Fruit fly (Drosophila melanogaster) whole organism, embryonic: Measurements from ENCODE around the gene CG33631.

Experiments used
- CG10654 ChIP-seq: fragments of 200-800 bp; sonication (Bioruptor generic); optimal IDR thresholded peaks from 2 replicates; lab custom pipeline; 2016; ENCODE audit warnings: missing biosample characterization, missing genetic modification characterization
- CG11085 ChIP-seq: fragments of 200-800 bp; sonication (Bioruptor generic); IDR thresholded peaks from 2 replicates; pipeline ENCODE4 v1.3.6; 2022; ENCODE audit warnings: missing biosample characterization, missing genetic modification characterization
- CG11695 ChIP-seq: fragments of 200-800 bp; sonication (Bioruptor generic); IDR thresholded peaks from 3 replicates; pipeline ENCODE4 v1.3.6; 2022; ENCODE audit warnings: missing biosample characterization, missing genetic modification characterization
- CG13296 ChIP-seq: fragments of 200-800 bp; sonication (Bioruptor generic); optimal IDR thresholded peaks from 3 replicates; lab custom pipeline; 2018; ENCODE audit warnings: missing biosample characterization, mild to moderate bottlenecking, missing genetic modification characterization
- CG14710 ChIP-seq: fragments of 200-800 bp; sonication (Bioruptor generic); optimal IDR thresholded peaks from 3 replicates; lab custom pipeline; 2019; ENCODE audit warnings: missing biosample characterization, mild to moderate bottlenecking, missing genetic modification characterization, moderate library complexity
- CG1602 ChIP-seq: fragments of 200-800 bp; sonication (Bioruptor generic); optimal IDR thresholded peaks from 3 replicates; lab custom pipeline; 2016; ENCODE audit warnings: missing biosample characterization, missing genetic modification characterization
- CG17361 ChIP-seq: fragments of 200-800 bp; sonication (Bioruptor generic); IDR thresholded peaks from 3 replicates; pipeline ENCODE4 v1.3.6; 2022; ENCODE audit warnings: missing biosample characterization, missing genetic modification characterization
- CG17568 ChIP-seq: fragments of 200-800 bp; sonication (Bioruptor generic); optimal IDR thresholded peaks from 2 replicates; lab custom pipeline; 2018; ENCODE audit warnings: missing biosample characterization, mild to moderate bottlenecking, missing genetic modification characterization, moderate library complexity
- CG1792 ChIP-seq: fragments of 200-800 bp; sonication (Bioruptor generic); optimal IDR thresholded peaks from 2 replicates; lab custom pipeline; 2016; ENCODE audit warnings: missing biosample characterization, missing genetic modification characterization
- CG1832 ChIP-seq: fragments of 200-800 bp; sonication (Bioruptor generic); optimal IDR thresholded peaks from 2 replicates; lab custom pipeline; 2017; ENCODE audit warnings: missing biosample characterization, mild to moderate bottlenecking, missing genetic modification characterization, inconsistent platforms
- CG18619 ChIP-seq: fragments of 200-800 bp; sonication (Bioruptor generic); optimal IDR thresholded peaks from 3 replicates; lab custom pipeline; 2017; ENCODE audit warnings: missing biosample characterization, mild to moderate bottlenecking, missing genetic modification characterization
- CG30020 ChIP-seq: fragments of 200-800 bp; optimal IDR thresholded peaks from 2 replicates; lab custom pipeline; 2019; ENCODE audit warnings: missing biosample characterization, mild to moderate bottlenecking, missing genetic modification characterization, moderate library complexity
- CG3838 ChIP-seq: fragments of 200-800 bp; sonication (Bioruptor generic); optimal IDR thresholded peaks from 3 replicates; lab custom pipeline; 2016; ENCODE audit warnings: missing biosample characterization, missing genetic modification characterization
- CG3995 ChIP-seq: fragments of 200-800 bp; sonication (Bioruptor generic); optimal IDR thresholded peaks from 3 replicates; lab custom pipeline; 2016; ENCODE audit warnings: missing biosample characterization, missing genetic modification characterization
- CG4424 ChIP-seq: fragments of 200-800 bp; sonication (Bioruptor generic); optimal IDR thresholded peaks from 3 replicates; lab custom pipeline; 2016; ENCODE audit warnings: missing biosample characterization, missing genetic modification characterization
- CG4820 ChIP-seq: fragments of 200-800 bp; sonication (Bioruptor generic); optimal IDR thresholded peaks from 3 replicates; lab custom pipeline; 2016; ENCODE audit warnings: missing biosample characterization, missing genetic modification characterization
- CG4854 ChIP-seq: fragments of 200-800 bp; sonication (Bioruptor generic); optimal IDR thresholded peaks from 2 replicates; lab custom pipeline; 2016; ENCODE audit warnings: missing biosample characterization, missing genetic modification characterization, inconsistent platforms
- CG5180 ChIP-seq: fragments of 200-800 bp; sonication (Bioruptor generic); optimal IDR thresholded peaks from 3 replicates; lab custom pipeline; 2017; ENCODE audit warnings: missing biosample characterization, missing genetic modification characterization, mild to moderate bottlenecking, moderate library complexity, missing genetic modification reagents
- CG5953 ChIP-seq: fragments of 200-800 bp; sonication (Bioruptor generic); IDR thresholded peaks from 2 replicates; pipeline ENCODE4 v1.3.6; 2022; ENCODE audit warnings: missing biosample characterization, missing genetic modification characterization
- CG7745 ChIP-seq: fragments of 200-800 bp; sonication (Bioruptor generic); optimal IDR thresholded peaks from 2 replicates; lab custom pipeline; 2018; ENCODE audit warnings: missing biosample characterization, mild to moderate bottlenecking, missing genetic modification characterization, moderate library complexity
- CG7786 ChIP-seq: fragments of 200-800 bp; sonication (Bioruptor generic); optimal IDR thresholded peaks from 2 replicates; lab custom pipeline; 2016; ENCODE audit warnings: missing biosample characterization, missing genetic modification characterization
- CG7963 ChIP-seq: fragments of 200-800 bp; sonication (Bioruptor generic); IDR thresholded peaks from 3 replicates; pipeline ENCODE4 v1.3.6; 2022; ENCODE audit warnings: missing biosample characterization, missing genetic modification characterization; ENCODE audit not compliant: partially characterized antibody
- CG7987 ChIP-seq: fragments of 200-800 bp; sonication (Bioruptor generic); optimal IDR thresholded peaks from 2 replicates; lab custom pipeline; 2018; ENCODE audit warnings: missing biosample characterization, mild to moderate bottlenecking, missing genetic modification characterization, moderate library complexity
- CG8478 ChIP-seq: fragments of >200 bp; optimal IDR thresholded peaks from 2 replicates; lab custom pipeline; 2018
- CG9817 ChIP-seq: fragments of 200-800 bp; sonication (Bioruptor generic); optimal IDR thresholded peaks from 2 replicates; lab custom pipeline; 2018; ENCODE audit warnings: missing biosample characterization, mild to moderate bottlenecking, missing genetic modification characterization, moderate library complexity
- Fer3 ChIP-seq: fragments of 200-800 bp; sonication (Bioruptor generic); optimal IDR thresholded peaks from 2 replicates; lab custom pipeline; 2018; ENCODE audit warnings: missing biosample characterization, mild to moderate bottlenecking, missing genetic modification characterization, moderate library complexity
- NC2β ChIP-seq: fragments of 200-800 bp; sonication (Bioruptor generic); optimal IDR thresholded peaks from 2 replicates; lab custom pipeline; 2016; ENCODE audit warnings: missing biosample characterization, missing genetic modification characterization
- Scr ChIP-seq: fragments of 200-800 bp; sonication (Bioruptor generic); IDR thresholded peaks from 2 replicates; pipeline ENCODE4 v1.3.6; 2022; ENCODE audit warnings: missing biosample characterization, missing genetic modification characterization; ENCODE audit not compliant: partially characterized antibody
- Side ChIP-seq: fragments of 200-800 bp; sonication (Bioruptor generic); optimal IDR thresholded peaks from 2 replicates; lab custom pipeline; 2016; ENCODE audit warnings: missing biosample characterization, missing genetic modification characterization
- Sin3A ChIP-seq: fragments of >200 bp; optimal IDR thresholded peaks from 2 replicates; lab custom pipeline; 2018
- TFAM ChIP-seq: fragments of 200-800 bp; sonication (Bioruptor generic); optimal IDR thresholded peaks from 2 replicates; lab custom pipeline; 2017; ENCODE audit warnings: missing biosample characterization, missing genetic modification characterization, inconsistent platforms
- Usf ChIP-seq: fragments of 200-800 bp; sonication (Bioruptor generic); optimal IDR thresholded peaks from 2 replicates; lab custom pipeline; 2017; ENCODE audit warnings: missing genotype, missing biosample characterization, missing genetic modification characterization
- amos ChIP-seq: fragments of 200-800 bp; sonication (Bioruptor generic); IDR thresholded peaks from 2 replicates; pipeline ENCODE4 v1.3.6; 2022; ENCODE audit warnings: missing biosample characterization, missing genetic modification characterization; ENCODE audit not compliant: partially characterized antibody
- btn ChIP-seq: fragments of 200-800 bp; sonication (Bioruptor generic); optimal IDR thresholded peaks from 2 replicates; lab custom pipeline; 2016; ENCODE audit warnings: missing biosample characterization, missing genetic modification characterization
- chif ChIP-seq, 2 experiments: fragments of 200-800 bp; sonication (Bioruptor generic); optimal IDR thresholded peaks; 3 replicates each; lab custom pipeline; 2016; ENCODE audit warnings: missing biosample characterization in 2 of 2, missing genetic modification characterization in 2 of 2
- ci ChIP-seq: fragments of 200-800 bp; sonication (Bioruptor generic); IDR thresholded peaks from 3 replicates; pipeline ENCODE4 v1.3.6; 2022; ENCODE audit warnings: missing biosample characterization, missing genetic modification characterization
- croc ChIP-seq: fragments of 200-800 bp; sonication (Bioruptor generic); conservative IDR thresholded peaks from 3 replicates; pipeline ENCODE4 v1.3.6; 2022; ENCODE audit warnings: missing biosample characterization, missing genetic modification characterization
- fd3F ChIP-seq: fragments of 200-800 bp; sonication (Bioruptor generic); optimal IDR thresholded peaks from 2 replicates; lab custom pipeline; 2018; ENCODE audit warnings: missing biosample characterization, mild to moderate bottlenecking, missing genetic modification characterization, moderate library complexity
- fd64A ChIP-seq: fragments of 200-800 bp; sonication (Bioruptor generic); optimal IDR thresholded peaks from 3 replicates; lab custom pipeline; 2018; ENCODE audit warnings: missing biosample characterization, mild to moderate bottlenecking, missing genetic modification characterization
- gem ChIP-seq: fragments of 200-800 bp; sonication (Bioruptor generic); optimal IDR thresholded peaks from 2 replicates; lab custom pipeline; 2019; ENCODE audit warnings: missing biosample characterization, mild to moderate bottlenecking, missing genetic modification characterization, moderate library complexity
- hbn ChIP-seq: fragments of 200-800 bp; sonication (Bioruptor generic); IDR thresholded peaks from 2 replicates; pipeline ENCODE4 v1.3.6; 2022; ENCODE audit warnings: missing biosample characterization, missing genetic modification characterization; ENCODE audit not compliant: partially characterized antibody
- her ChIP-seq: fragments of 200-800 bp; sonication (Bioruptor generic); optimal IDR thresholded peaks from 2 replicates; lab custom pipeline; 2016; ENCODE audit warnings: missing biosample characterization, missing genetic modification characterization
- lov ChIP-seq, 2 experiments: fragments of 200-800 bp in 1 of 2; fragments of >200 bp in 1 of 2; sonication (Bioruptor generic) in 1 of 2; IDR thresholded peaks in 1 of 2; optimal IDR thresholded peaks in 1 of 2; 2 replicates in 1 of 2; 3 replicates in 1 of 2; pipeline versions ENCODE4 v1.3.6 to Lab custom; 2017 to 2022; ENCODE audit warnings: missing biosample characterization in 1 of 2, missing genetic modification characterization in 1 of 2
- ranshi ChIP-seq: fragments of 200-800 bp; sonication (Bioruptor generic); IDR thresholded peaks from 2 replicates; pipeline ENCODE4 v1.3.6; 2022; ENCODE audit warnings: missing biosample characterization, missing genetic modification characterization
- salm ChIP-seq: fragments of 200-800 bp; sonication (Bioruptor generic); optimal IDR thresholded peaks from 2 replicates; lab custom pipeline; 2018; ENCODE audit warnings: missing biosample characterization, mild to moderate bottlenecking, missing genetic modification characterization
- shn ChIP-seq: fragments of 200-800 bp; sonication (Bioruptor generic); optimal IDR thresholded peaks from 3 replicates; lab custom pipeline; 2016; ENCODE audit warnings: missing biosample characterization, missing genetic modification characterization
- usp ChIP-seq: fragments of >200 bp; optimal IDR thresholded peaks from 2 replicates; lab custom pipeline; 2017; ENCODE audit warnings: missing biosample characterization, missing genetic modification characterization
- wdn ChIP-seq: fragments of 200-800 bp; sonication (Bioruptor generic); IDR thresholded peaks from 2 replicates; pipeline ENCODE4 v1.3.6; 2022; ENCODE audit warnings: missing biosample characterization, missing genetic modification characterization
- z ChIP-seq: fragments of 200-800 bp; sonication (Bioruptor generic); IDR thresholded peaks from 3 replicates; pipeline ENCODE4 v1.3.6; 2022; ENCODE audit warnings: missing biosample characterization, missing genetic modification characterization

The CG33631 gene

dm6 chr3R:10086683-10087082, 22.9 kb downstream of the CG33631 start (continued):
- TF ChIP-seq CG1602 (GFP tag; lab: Kevin White, UChicago), result no peak
- TF ChIP-seq chif (GFP tag; optimal IDR thresholded peaks at IDR 0.05; lab: Kevin White, UChicago), result no peak
- no peak for TF ChIP-seq CG14710
- peak; percentile 27; the same call in 1 of the 2 replicates for TF ChIP-seq CG5953
- no peak for TF ChIP-seq CG10654 (GFP tag; lab: Kevin White, UChicago)
- no peak for TF ChIP-seq wdn
- TF ChIP-seq CG7786 (GFP tag; lab: Kevin White, UChicago), result no peak
- no peak for TF ChIP-seq z (GFP tag; lab: Robert Waterston, UW)
- TF ChIP-seq CG8478, result no peak
- no peak for TF ChIP-seq CG7745 (tag; lab: Kevin White, UChicago)
- TF ChIP-seq gem (tag; lab: Kevin White, UChicago), result peak; percentile 31
- no peak for TF ChIP-seq Scr
- no peak for TF ChIP-seq CG7987
- no peak for TF ChIP-seq amos (GFP tag; lab: Robert Waterston, UW)
- TF ChIP-seq CG17568, result no peak
- TF ChIP-seq ci (GFP tag; lab: Robert Waterston, UW), result no peak
- no peak for TF ChIP-seq CG1792 (GFP tag; lab: Kevin White, UChicago)
- no peak for TF ChIP-seq CG30020 (tag; lab: Kevin White, UChicago)

dm6 chr3R:10087206-10087927, 23.6 kb downstream of the CG33631 start:
- TF ChIP-seq CG3995 (GFP tag; lab: Kevin White, UChicago) (peak; percentile 32), CG30020 (tag; lab: Kevin White, UChicago) (no peak), TFAM (GFP tag; lab: Kevin White, UChicago) (no peak), CG1832 (GFP tag; lab: Kevin White, UChicago) (peak; percentile 80), CG4854 (GFP tag; lab: Kevin White, UChicago) (peak; percentile 45), fd3F (GFP tag; lab: Kevin White, UChicago) (no peak), Usf (no peak), CG5180 (GFP tag; lab: Kevin White, UChicago) (no peak), CG7963 (GFP tag; lab: Robert Waterston, UW) (no peak), lov (optimal IDR thresholded peaks at IDR 0.05; lab: Kevin White, UChicago) (no peak), lov (GFP tag; IDR thresholded peaks at IDR 0.05; lab: Robert Waterston, UW) (no peak), Fer3 (tag; lab: Kevin White, UChicago) (peak; percentile 57), btn (peak; percentile 21), hbn (GFP tag; lab: Robert Waterston, UW) (no peak), her (peak; percentile 69), usp (no peak), CG17361 (GFP tag; lab: Robert Waterston, UW) (peak; percentile 45; the same call in 2 of the 3 replicates), CG4424 (GFP tag; lab: Kevin White, UChicago) (peak; percentile 46), shn (GFP tag; lab: Kevin White, UChicago) (peak; percentile 31), CG3838 (GFP tag; lab: Kevin White, UChicago) (no peak), CG13296 (GFP tag; lab: Kevin White, UChicago) (no peak), ranshi (GFP tag; lab: Robert Waterston, UW) (peak; percentile 70; the same call in 1 of the 2 replicates), wdn (0 out of 2 replicates have a peak, but pooled peaks have one; percentile 10), CG11695 (GFP tag; lab: Robert Waterston, UW) (no peak), amos (GFP tag; lab: Robert Waterston, UW) (no peak), Side (GFP tag; lab: Kevin White, UChicago) (peak; percentile 84), CG9817 (tag; lab: Kevin White, UChicago) (peak; percentile 28), CG18619 (GFP tag; lab: Kevin White, UChicago) (peak; percentile 59), CG4820 (peak; percentile 53), salm (tag; lab: Kevin White, UChicago) (no peak), fd64A (no peak), croc (GFP tag; lab: Robert Waterston, UW) (peak; percentile 40; the same call in 1 of the 3 replicates), NC2β (peak; percentile 8), Sin3A (no peak), CG11085 (no peak; the same call in 1 of the 2 replicates)
